Worm (Caenorhabditis elegans) whole organism, L2 larva: Measurements from ENCODE around the gene Y76B12C.6.
A peak's percentile ranks its signal among the peaks of the same experiment; 100 is the strongest.

Experiments
- C34F6.9 ChIP-seq: fragments of 150-350 bp; optimal IDR thresholded peaks from 2 replicates; lab custom pipeline; 2014; ENCODE audit warnings: missing biosample characterization, missing genetic modification characterization
- F13H6.1 ChIP-seq: sonication (generic microtip); optimal IDR thresholded peaks from 2 replicates; lab custom pipeline; 2016; ENCODE audit warnings: missing genetic modification characterization, missing compliant biosample characterization
- R02D3.7 ChIP-seq: fragments of 150-350 bp; optimal IDR thresholded peaks from 2 replicates; lab custom pipeline; 2014; ENCODE audit warnings: missing biosample characterization, missing genetic modification characterization
- Y55F3AM.14 ChIP-seq: fragments of 200-800 bp; sonication (Bioruptor generic); optimal IDR thresholded peaks from 2 replicates; lab custom pipeline; 2018; ENCODE audit warnings: mild to moderate bottlenecking, missing genetic modification characterization, missing compliant biosample characterization
- alr-1 ChIP-seq: fragments of 150-350 bp; optimal IDR thresholded peaks from 2 replicates; lab custom pipeline; 2014; ENCODE audit warnings: missing biosample characterization, missing genetic modification characterization
- aly-2 ChIP-seq: fragments of 150-350 bp; optimal IDR thresholded peaks from 2 replicates; lab custom pipeline; 2014; ENCODE audit warnings: missing biosample characterization, missing genetic modification characterization
- ama-1 ChIP-seq: fragments of 150-350 bp; optimal IDR thresholded peaks from 2 replicates; lab custom pipeline; 2018; ENCODE audit warnings: inconsistent platforms
- blmp-1 ChIP-seq: sonication (generic microtip); optimal IDR thresholded peaks from 2 replicates; lab custom pipeline; 2017; ENCODE audit warnings: missing genetic modification characterization, mild to moderate bottlenecking, missing compliant biosample characterization, antibody characterized with exemption, moderate library complexity; ENCODE audit not compliant: insufficient read depth
- ceh-16 ChIP-seq: fragments of 150-350 bp; optimal IDR thresholded peaks from 2 replicates; lab custom pipeline; 2014; ENCODE audit warnings: missing biosample characterization, missing genetic modification characterization
- ceh-82 ChIP-seq: fragments of 150-350 bp; optimal IDR thresholded peaks from 2 replicates; lab custom pipeline; 2014; ENCODE audit warnings: missing biosample characterization, missing genetic modification characterization
- crh-2 ChIP-seq: sonication (generic microtip); optimal IDR thresholded peaks from 2 replicates; lab custom pipeline; 2017; ENCODE audit warnings: missing biosample characterization, missing genetic modification characterization
- dmd-4 ChIP-seq: sonication (generic microtip); optimal IDR thresholded peaks from 2 replicates; lab custom pipeline; 2017; ENCODE audit warnings: missing biosample characterization, missing genetic modification characterization
- elt-1 ChIP-seq: fragments of 150-350 bp; optimal IDR thresholded peaks from 2 replicates; lab custom pipeline; 2014; ENCODE audit warnings: missing biosample characterization, missing genetic modification characterization
- elt-3 ChIP-seq: sonication (generic microtip); optimal IDR thresholded peaks from 2 replicates; lab custom pipeline; 2017; ENCODE audit warnings: missing biosample characterization, missing genetic modification characterization
- fos-1 ChIP-seq: fragments of 150-350 bp; optimal IDR thresholded peaks from 2 replicates; lab custom pipeline; 2014; ENCODE audit warnings: missing biosample characterization, missing genetic modification characterization
- gmeb-1 ChIP-seq: fragments of 150-350 bp; optimal IDR thresholded peaks from 2 replicates; lab custom pipeline; 2014; ENCODE audit warnings: missing biosample characterization, missing genetic modification characterization
- lin-11 ChIP-seq: fragments of 150-350 bp; sonication (generic microtip); optimal IDR thresholded peaks from 2 replicates; lab custom pipeline; 2014; ENCODE audit warnings: missing biosample characterization, missing genetic modification characterization, inconsistent platforms, mixed read lengths
- lin-13 ChIP-seq: fragments of 150-350 bp; optimal IDR thresholded peaks from 2 replicates; lab custom pipeline; 2014; ENCODE audit warnings: missing biosample characterization, missing genetic modification reagents, missing genetic modification characterization
- lin-39 ChIP-seq: fragments of 150-350 bp; optimal IDR thresholded peaks from 2 replicates; lab custom pipeline; 2014; ENCODE audit warnings: missing biosample characterization, missing genetic modification reagents, missing genetic modification characterization
- lsy-2 ChIP-seq, 2 experiments: fragments of 150-350 bp in 1 of 2; sonication (generic microtip) in 1 of 2; optimal IDR thresholded peaks; 2 replicates each; lab custom pipeline; 2014 to 2017; ENCODE audit warnings: missing biosample characterization in 2 of 2, missing genetic modification characterization in 2 of 2
- mab-5 ChIP-seq: fragments of 150-350 bp; optimal IDR thresholded peaks from 2 replicates; lab custom pipeline; 2014; ENCODE audit warnings: missing biosample characterization, missing genetic modification characterization
- mbf-1 ChIP-seq: sonication (generic microtip); optimal IDR thresholded peaks from 2 replicates; lab custom pipeline; 2017; ENCODE audit warnings: missing biosample characterization, missing genetic modification characterization
- mdl-1 ChIP-seq, 2 experiments: fragments of 150-350 bp in 1 of 2; sonication (generic microtip) in 1 of 2; optimal IDR thresholded peaks; 2 replicates each; lab custom pipeline; 2017; ENCODE audit warnings: missing biosample characterization in 2 of 2, missing genetic modification characterization in 2 of 2
- nhr-11 ChIP-seq: fragments of 150-350 bp; optimal IDR thresholded peaks from 2 replicates; lab custom pipeline; 2014; ENCODE audit warnings: missing biosample characterization, missing genetic modification characterization
- nhr-12 ChIP-seq: fragments of 150-350 bp; optimal IDR thresholded peaks from 2 replicates; lab custom pipeline; 2014; ENCODE audit warnings: missing biosample characterization, missing genetic modification characterization
- nhr-129 ChIP-seq: fragments of 150-350 bp; optimal IDR thresholded peaks from 2 replicates; lab custom pipeline; 2014; ENCODE audit warnings: missing biosample characterization, missing genetic modification characterization
- nhr-21 ChIP-seq: fragments of 150-350 bp; optimal IDR thresholded peaks from 2 replicates; lab custom pipeline; 2014; ENCODE audit warnings: missing biosample characterization, missing genetic modification characterization
- nhr-23 ChIP-seq: fragments of 150-350 bp; optimal IDR thresholded peaks from 2 replicates; lab custom pipeline; 2014; ENCODE audit warnings: missing biosample characterization, missing genetic modification reagents, missing genetic modification characterization
- nhr-237 ChIP-seq: fragments of 150-350 bp; optimal IDR thresholded peaks from 2 replicates; lab custom pipeline; 2014; ENCODE audit warnings: missing biosample characterization, missing genetic modification characterization
- nhr-25 ChIP-seq: fragments of 150-350 bp; sonication (generic microtip); optimal IDR thresholded peaks from 3 replicates; lab custom pipeline; 2014; ENCODE audit warnings: missing biosample characterization, missing genetic modification characterization
- nhr-6 ChIP-seq: fragments of 150-350 bp; optimal IDR thresholded peaks from 2 replicates; lab custom pipeline; 2014; ENCODE audit warnings: missing biosample characterization, missing genetic modification characterization
- nhr-77 ChIP-seq: fragments of 150-350 bp; optimal IDR thresholded peaks from 2 replicates; lab custom pipeline; 2014; ENCODE audit warnings: missing biosample characterization, missing genetic modification characterization
- peb-1 ChIP-seq: fragments of 150-350 bp; optimal IDR thresholded peaks from 2 replicates; lab custom pipeline; 2014; ENCODE audit warnings: missing biosample characterization, missing genetic modification characterization
- sem-4 ChIP-seq: fragments of 150-350 bp; optimal IDR thresholded peaks from 2 replicates; lab custom pipeline; 2014; ENCODE audit warnings: missing biosample characterization, missing genetic modification reagents, missing genetic modification characterization
- sma-3 ChIP-seq: sonication (generic microtip); optimal IDR thresholded peaks from 2 replicates; lab custom pipeline; 2016; ENCODE audit warnings: missing genetic modification reagents, missing genetic modification characterization, missing compliant biosample characterization
- snpc-4 ChIP-seq: fragments of 150-350 bp; optimal IDR thresholded peaks from 2 replicates; lab custom pipeline; 2014; ENCODE audit warnings: missing biosample characterization, missing genetic modification characterization
- unc-39 ChIP-seq: fragments of 150-350 bp; optimal IDR thresholded peaks from 2 replicates; lab custom pipeline; 2014; ENCODE audit warnings: missing biosample characterization, missing genetic modification characterization
- unc-55 ChIP-seq: fragments of 150-350 bp; sonication (generic microtip); optimal IDR thresholded peaks from 3 replicates; lab custom pipeline; 2014; ENCODE audit warnings: missing biosample characterization, missing genetic modification reagents, missing genetic modification characterization
- unc-62 ChIP-seq: fragments of 150-350 bp; optimal IDR thresholded peaks from 2 replicates; lab custom pipeline; 2014; ENCODE audit warnings: missing biosample characterization, missing genetic modification reagents, missing genetic modification characterization
- zag-1 ChIP-seq: fragments of 150-350 bp; optimal IDR thresholded peaks from 2 replicates; lab custom pipeline; 2014; ENCODE audit warnings: missing biosample characterization, missing genetic modification characterization
- ztf-1 ChIP-seq: fragments of 200-800 bp; sonication (Bioruptor generic); conservative IDR thresholded peaks from 2 replicates; pipeline ENCODE4 v1.3.6; 2022; ENCODE audit warnings: missing genetic modification characterization, missing compliant biosample characterization
- ztf-11 ChIP-seq: sonication (generic microtip); optimal IDR thresholded peaks from 2 replicates; lab custom pipeline; 2017; ENCODE audit warnings: missing biosample characterization, missing genetic modification characterization
- ztf-4 ChIP-seq: fragments of 150-350 bp; optimal IDR thresholded peaks from 2 replicates; lab custom pipeline; 2014; ENCODE audit warnings: missing biosample characterization, missing genetic modification characterization

Y76B12C.6 gene

DNA sequence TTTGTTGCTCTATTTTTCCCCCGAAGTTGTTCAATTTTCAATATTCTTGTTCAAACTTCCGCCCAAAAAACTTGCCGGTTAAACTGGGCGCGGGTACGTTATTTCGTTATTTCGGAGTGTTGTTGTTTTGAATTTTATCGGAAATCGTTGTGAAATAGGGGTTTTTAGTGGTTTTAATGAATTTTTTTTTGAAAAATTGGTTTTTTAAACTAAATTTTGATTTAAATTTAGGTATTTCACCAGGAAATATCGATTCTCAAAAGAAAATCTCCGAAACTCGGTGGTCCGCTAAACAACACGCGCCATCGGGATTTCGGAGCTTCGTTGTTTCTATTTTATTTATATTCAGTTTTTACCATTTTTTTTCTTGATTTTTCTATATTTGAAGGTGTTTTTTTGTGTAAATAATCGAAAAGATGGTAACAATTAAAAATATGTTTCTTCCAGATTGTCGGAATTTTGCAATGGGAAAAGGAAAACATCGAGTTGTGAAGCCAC is 28.0 kb upstream of the Y76B12C.6 start, which contains the start of gene F52C12.2:
TSS of gene F52C12.2 (plus strand) at position 448 of the 498 bp plus-strand sequence.
- no peak for TF ChIP-seq nhr-12 (tag; lab: Kevin White, UChicago)
- TF ChIP-seq unc-62 (GFP tag; lab: Kevin White, UChicago): no peak
- TF ChIP-seq nhr-6 (tag; lab: Kevin White, UChicago): no peak
- TF ChIP-seq ztf-4 (tag; lab: Kevin White, UChicago): no peak
- TF ChIP-seq Y55F3AM.14 (GFP tag; lab: Kevin White, UChicago): no peak
- no peak for TF ChIP-seq sem-4 (tag; lab: Kevin White, UChicago)
- TF ChIP-seq nhr-77 (tag; lab: Kevin White, UChicago): no peak
- TF ChIP-seq unc-39: no peak
- no peak for TF ChIP-seq mbf-1 (tag; lab: Kevin White, UChicago)
- TF ChIP-seq fos-1 (tag; lab: Kevin White, UChicago): peak; percentile 0
- no peak for TF ChIP-seq nhr-11
- no peak for TF ChIP-seq ceh-16
- no peak for TF ChIP-seq ztf-1 (GFP tag; lab: Robert Waterston, UW)
- no peak for TF ChIP-seq aly-2 (tag; lab: Kevin White, UChicago)
- no peak for TF ChIP-seq dmd-4 (tag; lab: Kevin White, UChicago)
- TF ChIP-seq lin-13: peak; percentile 37
- no peak for TF ChIP-seq elt-1 (tag; lab: Kevin White, UChicago)
- TF ChIP-seq elt-3 (tag; lab: Kevin White, UChicago): no peak
- no peak for TF ChIP-seq blmp-1 (tag; lab: Kevin White, UChicago)
- peak; percentile 42 for TF ChIP-seq nhr-25
- no peak for TF ChIP-seq mdl-1 (tag; optimal IDR thresholded peaks at IDR 0.05; lab: Kevin White, UChicago)
- TF ChIP-seq ceh-82: no peak
- TF ChIP-seq lin-39: no peak
- TF ChIP-seq peb-1: no peak
- no peak for TF ChIP-seq lin-11
- TF ChIP-seq gmeb-1 (tag; lab: Kevin White, UChicago): peak; percentile 80
- TF ChIP-seq C34F6.9 (tag; lab: Kevin White, UChicago): peak; percentile 17
- peak; percentile 54 for TF ChIP-seq F13H6.1 (tag; lab: Kevin White, UChicago)
- peak; percentile 56 for TF ChIP-seq sma-3 (GFP tag; lab: Kevin White, UChicago)
- TF ChIP-seq nhr-129 (tag; lab: Kevin White, UChicago): peak; percentile 18
- peak; percentile 17 for TF ChIP-seq nhr-237 (tag; lab: Kevin White, UChicago)
- TF ChIP-seq lsy-2 (tag; optimal IDR thresholded peaks at IDR 0.05; lab: Kevin White, UChicago): peak; percentile 43 to 77
- TF ChIP-seq R02D3.7 (tag; lab: Kevin White, UChicago): no peak
- no peak for TF ChIP-seq zag-1 (tag; lab: Kevin White, UChicago)
- TF ChIP-seq ztf-11: no peak
- peak; percentile 62 for TF ChIP-seq crh-2 (tag; lab: Kevin White, UChicago)
- no peak for TF ChIP-seq mab-5 (tag; lab: Kevin White, UChicago)
- TF ChIP-seq unc-55 (GFP tag; lab: Kevin White, UChicago): peak; percentile 63
- no peak for TF ChIP-seq snpc-4
- TF ChIP-seq nhr-21 (tag; lab: Kevin White, UChicago): no peak

DNA sequence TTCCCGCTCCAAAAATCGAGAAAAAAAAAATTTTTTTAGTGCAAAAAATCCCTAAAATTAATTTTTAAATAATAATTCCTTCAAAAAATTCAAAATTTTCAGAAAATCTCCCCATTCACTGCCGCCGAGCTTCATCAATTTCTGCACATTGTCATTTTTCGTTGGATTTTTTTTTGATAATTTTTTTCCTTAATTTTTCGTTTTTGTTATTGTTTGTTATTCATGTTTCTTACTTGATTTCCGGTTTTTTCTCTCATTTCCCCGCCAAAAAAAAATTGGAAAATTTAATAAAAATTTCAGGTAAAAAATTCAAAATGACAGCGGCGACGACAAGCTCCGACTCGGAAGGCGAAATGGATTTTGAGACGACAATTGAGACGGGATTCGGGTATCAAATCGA is 24.8 kb upstream of the Y76B12C.6 start, which contains the start of gene F52C12.6:
TSS of gene F52C12.6 (plus strand) at position 301 of the 400 bp plus-strand sequence.
- TF ChIP-seq ama-1 (lab: Kevin White, UChicago) (no peak), nhr-25 (no peak), elt-3 (tag; lab: Kevin White, UChicago) (no peak), zag-1 (tag; lab: Kevin White, UChicago) (no peak), alr-1 (no peak), nhr-6 (tag; lab: Kevin White, UChicago) (no peak), lin-13 (no peak), fos-1 (tag; lab: Kevin White, UChicago) (no peak), R02D3.7 (tag; lab: Kevin White, UChicago) (no peak), snpc-4 (no peak), nhr-23 (tag; lab: Kevin White, UChicago) (no peak), gmeb-1 (tag; lab: Kevin White, UChicago) (no peak), lin-39 (no peak), ztf-1 (GFP tag; lab: Robert Waterston, UW) (no peak), C34F6.9 (tag; lab: Kevin White, UChicago) (no peak)
